Worm (Caenorhabditis elegans) whole organism, young adult: ENCODE data around the gene str-7.

ENCODE experiments used
- B0035.1 ChIP-seq: sonication (generic microtip); optimal IDR thresholded peaks from 2 replicates; lab custom pipeline; 2016; ENCODE audit warnings: missing genetic modification characterization, mild to moderate bottlenecking, missing compliant biosample characterization, missing genotype, missing genetic modification reagents
- B0336.3 ChIP-seq: fragments of 200-800 bp; sonication (Bioruptor generic); IDR thresholded peaks from 2 replicates; pipeline ENCODE4 v1.3.6; 2022; ENCODE audit warnings: missing genetic modification characterization, missing compliant biosample characterization
- F33H1.4 ChIP-seq: fragments of 200-800 bp; sonication (Bioruptor generic); IDR thresholded peaks from 2 replicates; pipeline ENCODE4 v1.3.6; 2022; ENCODE audit warnings: missing genetic modification reagents, missing genetic modification characterization, missing compliant biosample characterization
- F37B4.10 ChIP-seq: fragments of 200-800 bp; sonication (Bioruptor generic); IDR thresholded peaks from 2 replicates; pipeline ENCODE4 v1.3.6; 2022; ENCODE audit warnings: missing genetic modification characterization, missing compliant biosample characterization
- F55B11.4 ChIP-seq: sonication (generic microtip); optimal IDR thresholded peaks from 2 replicates; lab custom pipeline; 2016; ENCODE audit warnings: missing compliant biosample characterization, missing genetic modification characterization, borderline replicate concordance; ENCODE audit not compliant: insufficient read depth
- F57C9.4 ChIP-seq: sonication (generic microtip); optimal IDR thresholded peaks from 2 replicates; lab custom pipeline; 2017; ENCODE audit warnings: mild to moderate bottlenecking, missing genetic modification characterization, missing compliant biosample characterization
- K11D2.4 ChIP-seq: fragments of 200-800 bp; sonication (Bioruptor generic); IDR thresholded peaks from 2 replicates; pipeline ENCODE4 v1.3.6; 2022; ENCODE audit warnings: missing genetic modification reagents, missing genetic modification characterization, missing compliant biosample characterization
- K12H6.12 ChIP-seq: fragments of 200-800 bp; sonication (Bioruptor generic); optimal IDR thresholded peaks from 2 replicates; lab custom pipeline; 2018; ENCODE audit warnings: mild to moderate bottlenecking, missing genetic modification characterization, missing compliant biosample characterization
- Y67H2A.10 ChIP-seq: fragments of 200-800 bp; sonication (Bioruptor generic); conservative IDR thresholded peaks from 2 replicates; pipeline ENCODE4 v1.3.6; 2022; ENCODE audit warnings: missing genetic modification reagents, missing genetic modification characterization, missing compliant biosample characterization
- Y79H2A.3 ChIP-seq: fragments of 200-800 bp; sonication (Bioruptor generic); conservative IDR thresholded peaks from 2 replicates; pipeline ENCODE4 v1.3.6; 2022; ENCODE audit warnings: missing genetic modification reagents, missing genetic modification characterization, missing compliant biosample characterization
- aptf-2 ChIP-seq: fragments of 200-800 bp; sonication (Bioruptor generic); conservative IDR thresholded peaks from 2 replicates; pipeline ENCODE4 v1.3.6; 2022; ENCODE audit warnings: missing genetic modification reagents, missing genetic modification characterization, missing compliant biosample characterization
- cebp-1 ChIP-seq, 2 experiments: fragments of 200-800 bp in 1 of 2; sonication (Bioruptor generic) in 1 of 2; sonication (generic microtip) in 1 of 2; IDR thresholded peaks in 1 of 2; optimal IDR thresholded peaks in 1 of 2; 2 replicates each; pipeline versions ENCODE4 v1.3.6 to Lab custom; 2017 to 2022; ENCODE audit warnings: missing compliant biosample characterization in 2 of 2, missing genetic modification characterization in 2 of 2, mild to moderate bottlenecking in 1 of 2, missing genetic modification reagents in 1 of 2, moderate library complexity in 1 of 2
- ceh-91 ChIP-seq: fragments of 200-800 bp; sonication (Bioruptor generic); IDR thresholded peaks from 2 replicates; pipeline ENCODE4 v1.3.6; 2022; ENCODE audit warnings: missing genetic modification reagents, missing genetic modification characterization, missing compliant biosample characterization
- dox-1 ChIP-seq: fragments of 200-800 bp; sonication (Bioruptor generic); IDR thresholded peaks from 2 replicates; pipeline ENCODE4 v1.3.6; 2022; ENCODE audit warnings: missing genetic modification reagents, missing genetic modification characterization, missing compliant biosample characterization
- ets-4 ChIP-seq: fragments of 200-800 bp; sonication (Bioruptor generic); optimal IDR thresholded peaks from 2 replicates; lab custom pipeline; 2018; ENCODE audit warnings: mild to moderate bottlenecking, missing genetic modification characterization, missing compliant biosample characterization
- hlh-12 ChIP-seq: sonication (generic microtip); optimal IDR thresholded peaks from 2 replicates; lab custom pipeline; 2016; ENCODE audit warnings: missing genetic modification characterization, missing compliant biosample characterization
- hsf-1 ChIP-seq: fragments of 200-800 bp; sonication (Bioruptor generic); IDR thresholded peaks from 2 replicates; pipeline ENCODE4 v1.3.6; 2022; ENCODE audit warnings: missing genetic modification reagents, missing genetic modification characterization, missing compliant biosample characterization
- lag-1 ChIP-seq: fragments of 200-800 bp; sonication (Bioruptor generic); IDR thresholded peaks from 2 replicates; pipeline ENCODE4 v1.3.6; 2022; ENCODE audit warnings: missing genetic modification reagents, missing genetic modification characterization, missing compliant biosample characterization
- lin-35 ChIP-seq, 3 experiments: fragments of 150-350 bp in 2 of 3; sonication (generic microtip) in 1 of 3; optimal IDR thresholded peaks; 2 replicates each; lab custom pipeline; 2014 to 2018; ENCODE audit warnings: missing biosample characterization in 3 of 3, missing genetic modification characterization in 3 of 3, missing genetic modification reagents in 3 of 3
- nfyb-1 ChIP-seq: fragments of 200-800 bp; sonication (Bioruptor generic); IDR thresholded peaks from 2 replicates; pipeline ENCODE4 v1.3.6; 2022; ENCODE audit warnings: missing genetic modification reagents, missing genetic modification characterization, missing compliant biosample characterization
- nhr-120 ChIP-seq: fragments of 200-800 bp; sonication (Bioruptor generic); IDR thresholded peaks from 2 replicates; pipeline ENCODE4 v1.3.6; 2022; ENCODE audit warnings: missing genetic modification characterization, missing compliant biosample characterization
- nhr-27 ChIP-seq: fragments of 200-800 bp; sonication (Bioruptor generic); optimal IDR thresholded peaks from 2 replicates; lab custom pipeline; 2018; ENCODE audit warnings: mild to moderate bottlenecking, missing genetic modification characterization, moderate library complexity, missing compliant biosample characterization
- nhr-80 ChIP-seq: sonication (generic microtip); optimal IDR thresholded peaks from 2 replicates; lab custom pipeline; 2016; ENCODE audit warnings: missing genetic modification characterization, missing compliant biosample characterization
- pbrm-1 ChIP-seq: fragments of 200-800 bp; sonication (Bioruptor generic); IDR thresholded peaks from 2 replicates; pipeline ENCODE4 v1.3.6; 2022; ENCODE audit warnings: missing genetic modification reagents, missing genetic modification characterization, missing compliant biosample characterization
- snpc-1.3 ChIP-seq: sonication (generic microtip); optimal IDR thresholded peaks from 2 replicates; lab custom pipeline; 2017; ENCODE audit warnings: missing genetic modification characterization, mild to moderate bottlenecking, missing compliant biosample characterization, antibody characterized with exemption, moderate library complexity, missing genotype, missing genetic modification reagents; ENCODE audit not compliant: insufficient read depth
- ztf-26 ChIP-seq: sonication (generic microtip); optimal IDR thresholded peaks from 2 replicates; lab custom pipeline; 2017; ENCODE audit warnings: missing genetic modification characterization, missing compliant biosample characterization
- ztf-28 ChIP-seq: fragments of 200-800 bp; sonication (Bioruptor generic); IDR thresholded peaks from 2 replicates; pipeline ENCODE4 v1.3.6; 2022; ENCODE audit warnings: missing genetic modification reagents, missing genetic modification characterization, missing compliant biosample characterization
- ztf-3 ChIP-seq: fragments of 200-800 bp; sonication (Bioruptor generic); optimal IDR thresholded peaks from 2 replicates; lab custom pipeline; 2018; ENCODE audit warnings: mild to moderate bottlenecking, missing genetic modification characterization, missing compliant biosample characterization

The str-7 gene

ce11 chrV:16090685-16091084 lies 8.7 kb downstream of the str-7 start, which contains the start of gene F22B8.3:
F22B8.3 (plus strand) TSS chrV:16090985.
- TF ChIP-seq F33H1.4 (no peak), K11D2.4 (GFP tag; lab: Robert Waterston, UW) (no peak), lag-1 (GFP tag; lab: Robert Waterston, UW) (no peak), ets-4 (GFP tag; lab: Kevin White, UChicago) (no peak), snpc-1.3 (tag; lab: Kevin White, UChicago) (no peak), F57C9.4 (tag; lab: Kevin White, UChicago) (no peak), aptf-2 (GFP tag; lab: Robert Waterston, UW) (no peak), nhr-120 (GFP tag; lab: Robert Waterston, UW) (no peak), ztf-28 (GFP tag; lab: Robert Waterston, UW) (no peak), K12H6.12 (tag; lab: Kevin White, UChicago) (no peak), ztf-3 (no peak), B0336.3 (GFP tag; lab: Robert Waterston, UW) (no peak), hsf-1 (GFP tag; lab: Robert Waterston, UW) (no peak), F37B4.10 (GFP tag; lab: Robert Waterston, UW) (no peak), nhr-27 (tag; lab: Kevin White, UChicago) (no peak), Y67H2A.10 (GFP tag; lab: Robert Waterston, UW) (no peak), dox-1 (GFP tag; lab: Robert Waterston, UW) (no peak), pbrm-1 (no peak), B0035.1 (tag; lab: Kevin White, UChicago) (no peak), ceh-91 (GFP tag; lab: Robert Waterston, UW) (no peak)

ce11 chrV:16080678-16081077 lies 18.7 kb downstream of the str-7 start:
- TF ChIP-seq lin-35 (GFP tag; optimal IDR thresholded peaks at IDR 0.05; lab: Kevin White, UChicago) (no peak), ztf-26 (tag; lab: Kevin White, UChicago) (no peak)

ce11 chrV:16080039-16080438 lies 19.3 kb downstream of the str-7 start:
- TF ChIP-seq aptf-2 (GFP tag; lab: Robert Waterston, UW) (no peak), nhr-80 (tag; lab: Kevin White, UChicago) (peak; percentile 34)
- TF ChIP-seq, all 124 proteins: peak for 1

ce11 chrV:16075250-16075709 lies 24.1 kb downstream of the str-7 start, which contains the start of the genes F14H3.12 and srj-29:
F14H3.12 (minus strand) TSS chrV:16075323.
srj-29 (plus strand) TSS chrV:16075659.
- TF ChIP-seq cebp-1 (GFP tag; IDR thresholded peaks at IDR 0.05; lab: Robert Waterston, UW) (peak; percentile 32; the same call in 1 of the 2 replicates), cebp-1 (tag; optimal IDR thresholded peaks at IDR 0.05; lab: Kevin White, UChicago) (no peak), nhr-80 (tag; lab: Kevin White, UChicago) (peak; percentile 76), nfyb-1 (no peak)

DNA sequence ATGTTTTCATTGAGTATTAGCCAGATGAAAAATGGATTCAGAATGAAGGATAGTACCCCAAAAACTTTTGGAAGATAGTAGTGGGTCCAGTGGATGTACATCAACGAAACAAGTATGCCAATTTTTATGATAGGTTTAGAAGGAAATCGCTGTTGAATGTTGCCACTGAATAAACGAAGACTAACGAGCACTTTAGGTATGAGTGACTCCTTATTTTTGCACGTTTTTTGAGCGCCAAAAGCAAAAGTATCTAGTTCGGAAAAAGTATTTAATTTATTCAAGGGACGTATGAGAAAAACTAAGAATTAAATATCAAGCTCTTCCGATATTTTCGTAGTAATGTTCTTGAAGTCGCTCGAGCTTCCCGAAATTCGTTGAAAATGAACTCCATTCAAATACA lies 25.5 kb downstream of the str-7 start, which contains the start of gene srj-10:
srj-10 (minus strand) TSS at position 101 of the 400 bp plus-strand sequence.
- TF ChIP-seq lag-1 (GFP tag; lab: Robert Waterston, UW) (no peak), F55B11.4 (no peak)

ce11 chrV:16071167-16071566 lies 28.2 kb downstream of the str-7 start, which contains the start of gene nhr-176:
nhr-176 (plus strand) TSS chrV:16071325.
- no peak for TF ChIP-seq F33H1.4
- no peak for TF ChIP-seq Y79H2A.3 (GFP tag; lab: Robert Waterston, UW)
- TF ChIP-seq hlh-12 (tag; lab: Kevin White, UChicago) = no peak
- peak; percentile 38 for TF ChIP-seq nhr-80 (tag; lab: Kevin White, UChicago)
